Worm (Caenorhabditis elegans) whole organism, late embryonic: ENCODE results near the gene W07G4.5.

ENCODE experiments used
- F13H6.1 ChIP-seq: sonication (generic microtip); optimal IDR thresholded peaks from 2 replicates; lab custom pipeline; 2016; ENCODE audit warnings: missing genetic modification characterization, missing compliant biosample characterization
- ama-1 ChIP-seq: fragments of 150-350 bp; optimal IDR thresholded peaks from 2 replicates; lab custom pipeline; 2014
- ceh-14 ChIP-seq: sonication (generic microtip); optimal IDR thresholded peaks from 2 replicates; lab custom pipeline; 2016; ENCODE audit warnings: missing genotype, missing genetic modification characterization, missing compliant biosample characterization
- ceh-18 ChIP-seq: sonication (generic microtip); optimal IDR thresholded peaks from 2 replicates; lab custom pipeline; 2016; ENCODE audit warnings: missing genetic modification characterization, missing compliant biosample characterization
- ceh-34 ChIP-seq: sonication (generic microtip); optimal IDR thresholded peaks from 2 replicates; lab custom pipeline; 2016; ENCODE audit warnings: mild to moderate bottlenecking, missing genetic modification characterization, missing compliant biosample characterization
- ceh-9 ChIP-seq: sonication (generic microtip); optimal IDR thresholded peaks from 2 replicates; lab custom pipeline; 2016; ENCODE audit warnings: mild to moderate bottlenecking, missing genetic modification characterization, inconsistent platforms, missing compliant biosample characterization
- elt-2 ChIP-seq: sonication (generic microtip); optimal IDR thresholded peaks from 2 replicates; lab custom pipeline; 2016; ENCODE audit warnings: missing genetic modification reagents, missing genetic modification characterization, missing compliant biosample characterization
- ets-4 ChIP-seq: sonication (generic microtip); optimal IDR thresholded peaks from 2 replicates; lab custom pipeline; 2016; ENCODE audit warnings: missing genetic modification characterization, missing compliant biosample characterization
- nhr-11 ChIP-seq: fragments of 150-350 bp; optimal IDR thresholded peaks from 2 replicates; lab custom pipeline; 2014; ENCODE audit warnings: missing biosample characterization, missing genetic modification characterization
- sox-4 ChIP-seq: sonication (generic microtip); optimal IDR thresholded peaks from 2 replicates; lab custom pipeline; 2017; ENCODE audit warnings: mild to moderate bottlenecking, missing genetic modification characterization, inconsistent platforms, missing compliant biosample characterization
- unc-55 ChIP-seq: sonication (generic microtip); optimal IDR thresholded peaks from 2 replicates; lab custom pipeline; 2017; ENCODE audit warnings: missing biosample characterization, missing genetic modification reagents, missing genetic modification characterization
- unc-86 ChIP-seq: sonication (generic microtip); optimal IDR thresholded peaks from 2 replicates; lab custom pipeline; 2016; ENCODE audit warnings: missing genetic modification characterization, missing compliant biosample characterization

DNA sequence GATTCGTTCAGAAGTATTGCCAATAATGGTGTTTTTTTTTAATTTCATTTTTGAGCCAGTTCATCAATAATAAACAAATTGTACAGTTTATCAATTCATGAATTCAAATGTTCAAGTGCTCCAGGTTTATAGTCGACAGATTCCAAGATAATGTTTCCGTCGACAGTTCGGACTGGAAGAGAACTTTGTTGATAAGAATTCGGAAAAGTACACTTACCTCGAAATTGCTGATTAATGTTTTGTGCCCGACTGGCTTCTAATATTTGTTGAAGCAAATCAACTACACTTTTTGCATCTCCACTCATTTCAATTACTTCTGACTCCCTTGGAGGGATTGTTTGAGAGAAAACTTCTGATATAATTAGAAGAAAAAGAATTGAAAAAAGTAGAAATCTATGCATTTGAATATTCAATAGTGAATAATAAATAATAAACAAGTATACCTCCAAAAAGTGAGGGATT, 1.4 kb downstream of the W07G4.5 start, which contains the start of gene W07G4.8:
- TF ChIP-seq nhr-11 (no peak), unc-86 (tag; lab: Kevin White, UChicago) (no peak), ets-4 (tag; lab: Kevin White, UChicago) (no peak), sox-4 (tag; lab: Kevin White, UChicago) (no peak), ceh-14 (tag; lab: Kevin White, UChicago) (no peak), ama-1 (lab: Kevin White, UChicago) (no peak), ceh-34 (tag; lab: Kevin White, UChicago) (no peak), ceh-18 (tag; lab: Kevin White, UChicago) (no peak), ceh-9 (tag; lab: Kevin White, UChicago) (no peak), F13H6.1 (tag; lab: Kevin White, UChicago) (no peak), unc-55 (GFP tag; lab: Kevin White, UChicago) (no peak), elt-2 (tag; lab: Kevin White, UChicago) (no peak)
